Worm (Caenorhabditis elegans) whole organism, early embryonic: ENCODE results near the gene mrps-10.

Experiments
- B0310.2 ChIP-seq: sonication (generic microtip); optimal IDR thresholded peaks from 2 replicates; lab custom pipeline; 2016; ENCODE audit warnings: mild to moderate bottlenecking, missing genetic modification characterization, missing compliant biosample characterization
- F13C5.2 ChIP-seq: sonication (generic microtip); optimal IDR thresholded peaks from 2 replicates; lab custom pipeline; 2017; ENCODE audit warnings: mild to moderate bottlenecking, missing genetic modification characterization, inconsistent platforms, missing compliant biosample characterization
- aly-1 ChIP-seq: sonication (generic microtip); optimal IDR thresholded peaks from 2 replicates; lab custom pipeline; 2016; ENCODE audit warnings: missing genetic modification characterization, missing compliant biosample characterization
- ama-1 ChIP-seq: fragments of 150-350 bp; optimal IDR thresholded peaks from 2 replicates; lab custom pipeline; 2014
- ceh-13 ChIP-seq: fragments of 200-800 bp; sonication (Bioruptor generic); optimal IDR thresholded peaks from 2 replicates; lab custom pipeline; 2018; ENCODE audit warnings: mild to moderate bottlenecking, missing genetic modification characterization, missing compliant biosample characterization
- ceh-36 ChIP-seq: sonication (generic microtip); optimal IDR thresholded peaks from 2 replicates; lab custom pipeline; 2016; ENCODE audit warnings: missing genetic modification characterization, inconsistent platforms, missing compliant biosample characterization
- ets-7 ChIP-seq: sonication (generic microtip); optimal IDR thresholded peaks from 2 replicates; lab custom pipeline; 2016; ENCODE audit warnings: missing genotype, missing genetic modification characterization, missing compliant biosample characterization
- flt-1 ChIP-seq: fragments of 200-800 bp; sonication (Bioruptor generic); IDR thresholded peaks from 2 replicates; pipeline ENCODE4 v1.3.6; 2022; ENCODE audit warnings: missing genetic modification characterization, missing compliant biosample characterization
- hmbx-1 ChIP-seq: sonication (generic microtip); optimal IDR thresholded peaks from 2 replicates; lab custom pipeline; 2016; ENCODE audit warnings: mild to moderate bottlenecking, missing genetic modification characterization, missing compliant biosample characterization
- hmg-4 ChIP-seq: fragments of 200-800 bp; sonication (Bioruptor generic); optimal IDR thresholded peaks from 2 replicates; lab custom pipeline; 2018; ENCODE audit warnings: mild to moderate bottlenecking, missing genetic modification characterization, missing compliant biosample characterization
- hnd-1 ChIP-seq: sonication (generic microtip); optimal IDR thresholded peaks from 2 replicates; lab custom pipeline; 2016; ENCODE audit warnings: missing genetic modification characterization, missing compliant biosample characterization
- pes-1 ChIP-seq: fragments of 200-800 bp; sonication (Bioruptor generic); IDR thresholded peaks from 2 replicates; pipeline ENCODE4 v1.3.6; 2022; ENCODE audit warnings: missing genetic modification reagents, missing genetic modification characterization, missing compliant biosample characterization
- scrt-1 ChIP-seq: fragments of 200-800 bp; sonication (Bioruptor generic); IDR thresholded peaks from 2 replicates; pipeline ENCODE4 v1.3.6; 2022; ENCODE audit warnings: missing genetic modification characterization, missing compliant biosample characterization
- sea-1 ChIP-seq: fragments of 200-800 bp; sonication (Bioruptor generic); conservative IDR thresholded peaks from 2 replicates; pipeline ENCODE4 v1.3.6; 2022; ENCODE audit warnings: missing genetic modification characterization, missing compliant biosample characterization
- tbx-11 ChIP-seq: fragments of 200-800 bp; sonication (Bioruptor generic); IDR thresholded peaks from 2 replicates; pipeline ENCODE4 v1.3.6; 2022; ENCODE audit warnings: missing genetic modification characterization, missing compliant biosample characterization
- tbx-37 ChIP-seq: fragments of 200-800 bp; sonication (Bioruptor generic); conservative IDR thresholded peaks from 2 replicates; pipeline ENCODE4 v1.3.6; 2022; ENCODE audit warnings: missing genetic modification reagents, missing genetic modification characterization, missing compliant biosample characterization
- tra-4 ChIP-seq: sonication (generic microtip); optimal IDR thresholded peaks from 2 replicates; lab custom pipeline; 2017; ENCODE audit warnings: missing genetic modification characterization, missing compliant biosample characterization

mrps-10 gene

DNA sequence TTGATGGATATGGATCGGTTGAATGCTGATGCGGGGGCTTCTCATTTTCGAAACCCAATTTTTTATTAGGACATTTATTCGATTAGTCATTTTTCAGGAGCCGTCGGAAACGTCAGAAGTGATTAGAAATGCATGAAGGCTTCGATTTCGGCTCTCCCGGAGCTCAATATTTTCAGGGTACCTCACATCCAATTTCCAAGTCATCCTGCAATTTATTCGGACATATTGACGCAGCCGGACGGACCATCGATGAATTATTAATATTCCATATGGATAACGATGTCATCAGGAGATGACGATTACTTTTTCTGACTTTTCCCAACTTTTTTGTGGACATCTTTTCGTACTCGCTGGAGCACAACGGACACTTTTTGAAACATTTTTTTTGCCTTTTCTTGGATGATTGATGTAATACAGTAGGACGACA, 19.7 kb upstream of the mrps-10 start:
- TF ChIP-seq scrt-1 (GFP tag; lab: Robert Waterston, UW) = no peak
- TF ChIP-seq hmbx-1 (tag; lab: Kevin White, UChicago) = no peak
- no peak for TF ChIP-seq pes-1 (GFP tag; lab: Robert Waterston, UW)
- TF ChIP-seq ceh-13 (GFP tag; lab: Kevin White, UChicago) = no peak
- TF ChIP-seq hnd-1 (tag; lab: Kevin White, UChicago) = no peak
- TF ChIP-seq F13C5.2 = no peak
- no peak for TF ChIP-seq ets-7 (tag; lab: Kevin White, UChicago)

DNA sequence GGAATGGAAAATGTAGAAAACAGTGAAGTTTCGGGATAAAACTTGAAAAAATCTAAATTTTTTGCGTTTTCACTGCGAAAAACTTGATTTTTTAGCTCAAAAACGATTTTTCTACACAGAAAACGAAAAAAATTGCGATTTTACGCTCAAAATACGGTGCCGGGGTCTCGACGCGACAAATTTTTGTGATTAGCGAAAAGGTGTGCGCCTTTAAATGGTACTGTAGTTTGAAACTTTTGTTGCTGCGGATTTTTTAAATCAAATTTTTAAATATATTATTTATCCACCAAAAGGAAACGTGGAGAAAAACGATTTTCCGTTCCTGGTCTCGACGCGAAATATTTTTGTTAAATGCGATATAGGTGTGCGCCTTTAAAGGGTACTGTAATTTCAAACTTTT, 19.1 kb upstream of the mrps-10 start:
- TF ChIP-seq B0310.2 (tag; lab: Kevin White, UChicago) (no peak), hmbx-1 (tag; lab: Kevin White, UChicago) (no peak), hnd-1 (tag; lab: Kevin White, UChicago) (no peak), ama-1 (no peak), pes-1 (GFP tag; lab: Robert Waterston, UW) (no peak), tbx-37 (GFP tag; lab: Robert Waterston, UW) (no peak), F13C5.2 (no peak), sea-1 (GFP tag; lab: Robert Waterston, UW) (no peak), hmg-4 (no peak), tbx-11 (GFP tag; lab: Robert Waterston, UW) (no peak)

DNA sequence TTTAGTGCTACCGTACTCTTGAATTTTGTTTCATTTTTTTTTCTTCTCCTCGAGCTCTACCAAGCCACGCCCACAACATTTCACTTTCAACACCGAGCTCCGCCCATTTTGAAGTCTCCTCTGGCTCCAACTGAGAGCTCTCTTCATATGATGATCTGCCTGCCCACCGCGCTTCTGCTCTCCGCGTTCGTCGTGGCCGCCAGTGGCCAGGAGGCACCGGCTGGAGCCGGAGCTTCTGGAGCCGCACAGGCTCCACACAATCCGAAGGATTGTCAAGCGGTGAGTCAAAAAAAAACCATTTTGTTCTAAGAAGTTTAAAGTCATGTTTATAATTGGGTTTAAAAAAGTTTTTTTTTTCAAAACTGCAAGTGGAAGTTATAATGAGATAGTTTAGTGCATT, 16.0 kb upstream of the mrps-10 start, which contains the start of gene flp-14:
Gene flp-14, plus strand, starts transcription at position 146 of the 400 bp plus-strand sequence.
- TF ChIP-seq hmbx-1 (tag; lab: Kevin White, UChicago) (no peak), hnd-1 (tag; lab: Kevin White, UChicago) (no peak)

DNA sequence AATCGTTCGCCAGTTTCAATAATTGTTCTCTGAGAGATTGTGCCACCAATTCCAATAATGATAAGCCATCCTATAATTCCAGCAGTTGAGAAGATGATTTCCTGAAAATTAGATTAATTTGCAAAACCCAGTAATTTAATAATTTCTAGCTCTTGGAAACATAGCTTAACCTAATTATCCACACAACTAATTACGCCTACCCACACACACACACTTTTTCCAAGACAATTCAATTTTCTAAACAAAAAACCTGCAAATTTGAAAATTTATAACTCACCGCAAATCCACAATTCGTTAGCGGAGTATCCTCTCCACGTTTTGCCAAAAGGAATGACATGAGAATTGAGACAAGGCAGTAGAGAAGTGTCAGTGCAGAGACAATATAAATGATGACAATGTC, 9.9 kb upstream of the mrps-10 start:
- TF ChIP-seq scrt-1 (GFP tag; lab: Robert Waterston, UW) (no peak), flt-1 (no peak), aly-1 (tag; lab: Kevin White, UChicago) (no peak), tbx-37 (GFP tag; lab: Robert Waterston, UW) (no peak), tra-4 (no peak), ceh-36 (tag; lab: Kevin White, UChicago) (no peak), ets-7 (tag; lab: Kevin White, UChicago) (no peak), tbx-11 (GFP tag; lab: Robert Waterston, UW) (no peak), sea-1 (GFP tag; lab: Robert Waterston, UW) (no peak), pes-1 (GFP tag; lab: Robert Waterston, UW) (no peak), hmg-4 (no peak), F13C5.2 (no peak), B0310.2 (tag; lab: Kevin White, UChicago) (no peak), ceh-13 (GFP tag; lab: Kevin White, UChicago) (no peak)

DNA sequence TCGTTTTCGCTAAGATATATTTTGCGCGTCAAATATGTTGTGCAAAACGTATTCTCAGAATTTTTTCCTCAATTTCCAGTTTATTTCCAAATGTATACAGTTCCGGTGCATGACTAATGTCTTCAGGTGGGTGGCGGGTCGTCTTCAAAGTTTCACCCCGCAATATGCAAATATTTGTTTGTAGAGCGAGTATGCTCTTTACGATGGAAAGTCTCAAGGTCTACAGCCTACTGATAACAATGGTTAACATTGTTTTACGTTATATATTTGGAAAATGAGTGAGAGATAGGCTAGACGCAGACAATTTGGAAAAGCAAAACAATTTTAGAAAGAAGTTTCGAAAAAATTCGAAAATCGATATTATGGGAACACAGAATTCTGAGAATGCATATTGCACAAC, 8.5 kb upstream of the mrps-10 start:
- TF ChIP-seq pes-1 (GFP tag; lab: Robert Waterston, UW) (no peak), hnd-1 (tag; lab: Kevin White, UChicago) (no peak), tra-4 (no peak)

DNA sequence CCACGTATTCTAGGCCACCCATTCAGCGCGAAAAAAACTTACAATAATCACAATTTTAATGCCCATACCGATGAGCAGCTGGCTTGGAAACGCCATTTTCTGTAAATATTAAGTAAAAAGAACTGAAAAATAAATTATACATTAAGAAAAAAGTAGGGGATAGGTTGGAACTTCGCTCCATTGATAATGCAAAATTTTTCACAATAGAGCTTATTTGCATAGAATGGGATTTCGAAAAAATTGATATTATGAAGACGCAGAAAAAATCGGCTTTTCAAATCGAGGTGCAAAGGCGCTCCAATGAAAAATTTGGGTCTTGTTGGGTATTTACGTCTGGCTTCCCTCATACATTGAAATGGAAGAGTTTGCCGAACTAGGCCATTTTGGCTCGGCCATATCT, 7.8 kb upstream of the mrps-10 start, which contains the start of gene Y37D8A.16:
Gene Y37D8A.16, minus strand, starts transcription at position 101 of the 400 bp plus-strand sequence.
- TF ChIP-seq B0310.2 (tag; lab: Kevin White, UChicago) (no peak), ceh-13 (GFP tag; lab: Kevin White, UChicago) (no peak), tbx-37 (GFP tag; lab: Robert Waterston, UW) (no peak), hnd-1 (tag; lab: Kevin White, UChicago) (no peak), tra-4 (no peak), F13C5.2 (no peak), pes-1 (GFP tag; lab: Robert Waterston, UW) (no peak), sea-1 (GFP tag; lab: Robert Waterston, UW) (no peak), tbx-11 (GFP tag; lab: Robert Waterston, UW) (no peak), flt-1 (no peak), hmbx-1 (tag; lab: Kevin White, UChicago) (no peak), aly-1 (tag; lab: Kevin White, UChicago) (no peak), scrt-1 (GFP tag; lab: Robert Waterston, UW) (no peak), ets-7 (tag; lab: Kevin White, UChicago) (no peak)

DNA sequence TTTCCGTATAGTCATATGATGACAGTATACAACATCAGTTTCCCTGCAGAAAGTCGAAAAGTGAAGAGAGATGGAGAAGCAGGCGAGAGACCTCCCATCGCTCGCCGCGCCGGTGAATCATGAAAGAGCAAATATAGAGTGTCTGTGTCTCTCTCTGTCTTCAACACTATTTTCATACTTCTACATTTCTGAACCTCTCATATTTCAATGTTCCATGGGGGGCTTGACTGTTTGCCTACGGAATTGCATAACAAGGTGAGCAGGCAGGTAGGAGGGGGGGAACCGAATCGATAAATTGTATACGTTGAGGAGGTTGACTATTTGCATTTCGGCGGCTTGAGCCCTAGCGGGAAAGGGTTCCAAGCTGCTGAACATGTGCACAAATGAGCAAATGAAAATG, 6.5 kb upstream of the mrps-10 start:
- no peak for TF ChIP-seq B0310.2 (tag; lab: Kevin White, UChicago)
- no peak for TF ChIP-seq pes-1 (GFP tag; lab: Robert Waterston, UW)
- TF ChIP-seq tbx-37 (GFP tag; lab: Robert Waterston, UW) = no peak
- TF ChIP-seq ama-1 = no peak
- no peak for TF ChIP-seq ets-7 (tag; lab: Kevin White, UChicago)
- TF ChIP-seq aly-1 (tag; lab: Kevin White, UChicago) = no peak
- no peak for TF ChIP-seq tra-4
- TF ChIP-seq ceh-13 (GFP tag; lab: Kevin White, UChicago) = no peak
- TF ChIP-seq hmbx-1 (tag; lab: Kevin White, UChicago) = no peak
- no peak for TF ChIP-seq F13C5.2
- TF ChIP-seq scrt-1 (GFP tag; lab: Robert Waterston, UW) = no peak
- TF ChIP-seq sea-1 (GFP tag; lab: Robert Waterston, UW) = no peak

DNA sequence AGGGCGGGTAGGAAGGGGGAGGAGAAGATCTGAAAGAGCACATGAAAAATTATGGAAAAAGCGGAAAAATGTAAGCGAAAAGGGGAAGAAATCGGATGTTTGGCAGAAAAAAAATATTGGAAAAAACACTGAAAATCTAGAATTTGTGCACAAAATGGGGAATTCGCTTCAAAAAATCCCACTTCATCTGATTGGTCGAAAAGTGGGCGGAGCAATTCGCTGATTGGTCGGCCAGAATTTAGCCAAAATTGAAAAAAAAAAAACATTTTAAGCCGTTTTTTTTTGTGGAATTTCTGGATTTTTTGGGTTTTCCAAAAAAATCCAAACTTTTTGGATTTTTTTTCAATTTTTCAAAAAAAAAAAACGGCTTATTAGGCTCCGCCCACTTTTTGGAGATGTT, 5.5 kb upstream of the mrps-10 start:
- TF ChIP-seq ceh-36 (tag; lab: Kevin White, UChicago) (no peak), B0310.2 (tag; lab: Kevin White, UChicago) (no peak), hnd-1 (tag; lab: Kevin White, UChicago) (no peak), flt-1 (no peak), tbx-37 (GFP tag; lab: Robert Waterston, UW) (no peak), sea-1 (GFP tag; lab: Robert Waterston, UW) (no peak), ceh-13 (GFP tag; lab: Kevin White, UChicago) (no peak), pes-1 (GFP tag; lab: Robert Waterston, UW) (no peak), tra-4 (no peak), ets-7 (tag; lab: Kevin White, UChicago) (no peak), aly-1 (tag; lab: Kevin White, UChicago) (no peak), ama-1 (no peak), scrt-1 (GFP tag; lab: Robert Waterston, UW) (no peak)
